Worm (Caenorhabditis elegans): ENCODE results near the gene C29E4.13.

C29E4.13 gene

ce11 chrIII:7977224-7977623 lies 48.7 kb upstream of the C29E4.13 start:
- TF ChIP-seq aly-2 (tag; optimal IDR thresholded peaks at IDR 0.05) (peak; percentile 64), nhr-12 (tag; optimal IDR thresholded peaks at IDR 0.05) (no peak), nhr-28 (tag; optimal IDR thresholded peaks at IDR 0.05) (no peak), nhr-11 (tag; optimal IDR thresholded peaks at IDR 0.05) (no peak), dsc-1 (tag; optimal IDR thresholded peaks at IDR 0.05) (peak; percentile 3), unc-30 (tag; optimal IDR thresholded peaks at IDR 0.05) (no peak), F16B12.6 (tag; optimal IDR thresholded peaks at IDR 0.05) (no peak), C04F5.9 (tag; optimal IDR thresholded peaks at IDR 0.05) (no peak), elt-3 (tag; optimal IDR thresholded peaks at IDR 0.05) (no peak), mep-1 (tag; optimal IDR thresholded peaks at IDR 0.05) (no peak), C16A3.4 (tag; optimal IDR thresholded peaks at IDR 0.05) (no peak), jun-1 (tag; optimal IDR thresholded peaks at IDR 0.05) (no peak), ztf-4 (tag; optimal IDR thresholded peaks at IDR 0.05) (no peak), skn-1 (tag; optimal IDR thresholded peaks at IDR 0.05) (no peak), ama-1 (optimal IDR thresholded peaks at IDR 0.05) (peak; percentile 45), nhr-85 (tag) (peak; percentile 13), pax-3 (tag; optimal IDR thresholded peaks at IDR 0.05) (no peak), ceh-88 (GFP tag; IDR thresholded peaks at IDR 0.05) (no peak), lin-35 (GFP tag; optimal IDR thresholded peaks at IDR 0.05) (peak in 1 of 2 experiments; percentile 9), lin-39 (tag; optimal IDR thresholded peaks at IDR 0.05) (no peak), xbp-1 (tag; optimal IDR thresholded peaks at IDR 0.05) (no peak), elt-2 (tag; optimal IDR thresholded peaks at IDR 0.05) (no peak), blmp-1 (tag; optimal IDR thresholded peaks at IDR 0.05) (no peak), nhr-90 (tag; optimal IDR thresholded peaks at IDR 0.05; ENCODE audit: poor library complexity) (no peak), nhr-84 (tag; optimal IDR thresholded peaks at IDR 0.05) (no peak), fkh-4 (tag; optimal IDR thresholded peaks at IDR 0.05; ENCODE audit: borderline replicate concordance) (no peak), aha-1 (tag; optimal IDR thresholded peaks at IDR 0.05) (no peak), sox-4 (tag; optimal IDR thresholded peaks at IDR 0.05) (no peak), egl-27 (tag; optimal IDR thresholded peaks at IDR 0.05) (no peak), egl-13 (tag; optimal IDR thresholded peaks at IDR 0.05) (no peak)

DNA sequence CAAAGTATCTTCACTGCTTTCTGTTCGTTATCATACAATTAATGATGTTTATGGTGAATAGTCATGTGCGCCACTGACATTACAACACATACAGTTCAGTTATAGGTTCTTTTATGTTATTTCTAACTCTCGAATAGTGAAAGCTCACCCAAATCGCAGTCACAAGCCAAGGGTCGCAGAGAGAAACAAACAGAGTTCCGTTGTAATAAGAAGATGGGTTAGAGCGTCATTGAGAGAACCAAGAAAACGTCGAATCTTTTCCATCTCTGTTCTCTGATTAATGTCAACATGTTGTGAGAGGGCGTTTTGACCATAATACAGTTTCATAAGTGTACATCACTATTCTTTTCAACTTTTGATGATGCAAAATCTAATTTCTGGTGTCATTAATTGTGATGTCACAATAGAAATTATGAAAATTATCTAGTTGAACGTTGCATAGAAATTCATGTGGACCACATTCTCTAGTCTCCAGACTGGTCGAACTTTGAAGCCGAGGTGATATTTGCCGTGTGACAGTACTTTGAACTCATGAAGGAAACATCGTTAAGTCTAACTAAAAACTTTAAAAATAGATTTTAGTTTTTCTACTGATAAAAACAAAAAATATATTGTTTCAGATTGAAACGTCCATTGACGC lies 45.6 kb upstream of the C29E4.13 start:
- TF ChIP-seq Y116A8C.19 (tag; optimal IDR thresholded peaks at IDR 0.05; ENCODE audit: borderline replicate concordance) (no peak), nhr-47 (tag; optimal IDR thresholded peaks at IDR 0.05) (no peak), unc-30 (tag; optimal IDR thresholded peaks at IDR 0.05) (no peak), efl-1 (optimal IDR thresholded peaks at IDR 0.05) (no peak), efl-1 (GFP tag; optimal IDR thresholded peaks at IDR 0.05 in 1 of 2) (peak in 1 of 2 experiments; percentile 82), ceh-90 (tag; optimal IDR thresholded peaks at IDR 0.05) (no peak), rnt-1 (tag; optimal IDR thresholded peaks at IDR 0.05) (no peak), fkh-8 (tag; optimal IDR thresholded peaks at IDR 0.05) (no peak), fkh-4 (tag; optimal IDR thresholded peaks at IDR 0.05; ENCODE audit: borderline replicate concordance) (no peak), ztf-4 (tag; optimal IDR thresholded peaks at IDR 0.05) (peak; percentile 34), skn-1 (tag; optimal IDR thresholded peaks at IDR 0.05) (no peak), sptf-1 (tag; optimal IDR thresholded peaks at IDR 0.05) (no peak), mef-2 (tag; optimal IDR thresholded peaks at IDR 0.05) (no peak), ces-1 (GFP tag; optimal IDR thresholded peaks at IDR 0.05) (no peak), C16A3.4 (tag; optimal IDR thresholded peaks at IDR 0.05) (peak; percentile 16), snu-23 (GFP tag; optimal IDR thresholded peaks at IDR 0.05) (peak; percentile 50), pqm-1 (tag; optimal IDR thresholded peaks at IDR 0.05) (no peak), nhr-11 (tag; optimal IDR thresholded peaks at IDR 0.05) (no peak), lsy-2 (tag; optimal IDR thresholded peaks at IDR 0.05) (peak in 1 of 2 experiments; percentile 19), tlp-1 (tag; optimal IDR thresholded peaks at IDR 0.05) (no peak), hpl-2 (GFP tag; optimal IDR thresholded peaks at IDR 0.05) (no peak), unc-130 (tag; optimal IDR thresholded peaks at IDR 0.05) (no peak), lin-35 (GFP tag; optimal IDR thresholded peaks at IDR 0.05) (peak in 1 of 2 experiments; percentile 39), swsn-7 (tag; optimal IDR thresholded peaks at IDR 0.05) (no peak), ceh-88 (GFP tag; IDR thresholded peaks at IDR 0.05) (no peak), lin-15B (tag; optimal IDR thresholded peaks at IDR 0.05) (no peak), nhr-71 (tag; optimal IDR thresholded peaks at IDR 0.05) (peak; percentile 56), nhr-77 (tag; optimal IDR thresholded peaks at IDR 0.05) (no peak), unc-86 (tag; optimal IDR thresholded peaks at IDR 0.05) (no peak), ceh-63 (GFP tag; optimal IDR thresholded peaks at IDR 0.05) (no peak), elt-2 (tag; optimal IDR thresholded peaks at IDR 0.05) (peak; percentile 34), efl-3 (GFP tag; optimal IDR thresholded peaks at IDR 0.05) (no peak), elt-3 (tag; optimal IDR thresholded peaks at IDR 0.05) (peak in 3 of 6 experiments; percentile 8 to 40 (median 8)), lin-39 (tag; optimal IDR thresholded peaks at IDR 0.05) (no peak)
